Worm (Caenorhabditis elegans) whole organism, L1 larva: ENCODE data around the gene C24H10.2.

Source experiments
- aha-1 ChIP-seq: fragments of 150-350 bp; optimal IDR thresholded peaks from 2 replicates; lab custom pipeline; 2014; ENCODE audit warnings: missing biosample characterization, missing genetic modification characterization
- alr-1 ChIP-seq: fragments of 200-800 bp; sonication (Bioruptor generic); optimal IDR thresholded peaks from 2 replicates; lab custom pipeline; 2018; ENCODE audit warnings: borderline replicate concordance, mild to moderate bottlenecking, missing genetic modification characterization, missing compliant biosample characterization
- ceh-82 ChIP-seq, 3 experiments: fragments of 150-350 bp in 1 of 3; sonication (generic microtip) in 2 of 3; optimal IDR thresholded peaks; 2 replicates each; lab custom pipeline; 2014 to 2017; ENCODE audit warnings: missing biosample characterization in 3 of 3, missing genetic modification characterization in 3 of 3
- ceh-90 ChIP-seq: sonication (generic microtip); optimal IDR thresholded peaks from 2 replicates; lab custom pipeline; 2016; ENCODE audit warnings: missing genetic modification characterization, missing compliant biosample characterization
- egl-13 ChIP-seq: sonication (generic microtip); optimal IDR thresholded peaks from 2 replicates; lab custom pipeline; 2016; ENCODE audit warnings: missing genotype, missing genetic modification reagents, missing genetic modification characterization, missing compliant biosample characterization
- egl-27 ChIP-seq, 2 experiments: fragments of 150-350 bp in 1 of 2; sonication (generic microtip); optimal IDR thresholded peaks; 3 replicates each; lab custom pipeline; 2017 to 2018; ENCODE audit warnings: missing biosample characterization in 2 of 2, missing genetic modification characterization in 2 of 2, missing genetic modification reagents in 2 of 2
- nhr-11 ChIP-seq: fragments of 150-350 bp; optimal IDR thresholded peaks from 2 replicates; lab custom pipeline; 2014; ENCODE audit warnings: missing biosample characterization, missing genetic modification characterization
- nhr-12 ChIP-seq: sonication (generic microtip); optimal IDR thresholded peaks from 2 replicates; lab custom pipeline; 2017; ENCODE audit warnings: missing biosample characterization, missing genetic modification characterization
- nhr-19 ChIP-seq: fragments of 200-800 bp; sonication (Bioruptor generic); conservative IDR thresholded peaks from 2 replicates; pipeline ENCODE4 v1.3.6; 2022; ENCODE audit warnings: missing genetic modification characterization, missing compliant biosample characterization
- pqm-1 ChIP-seq: sonication (generic microtip); optimal IDR thresholded peaks from 3 replicates; lab custom pipeline; 2017; ENCODE audit warnings: missing biosample characterization, missing genetic modification characterization
- unc-30 ChIP-seq: sonication (generic microtip); optimal IDR thresholded peaks from 2 replicates; lab custom pipeline; 2017; ENCODE audit warnings: missing biosample characterization, missing genetic modification characterization
- unc-86 ChIP-seq: sonication (generic microtip); optimal IDR thresholded peaks from 2 replicates; lab custom pipeline; 2016; ENCODE audit warnings: missing genetic modification characterization, missing compliant biosample characterization
- ztf-4 ChIP-seq: fragments of 150-350 bp; optimal IDR thresholded peaks from 2 replicates; lab custom pipeline; 2014; ENCODE audit warnings: missing biosample characterization, missing genetic modification characterization

ce11 chrX:5102338-5102737, 37.9 kb downstream of the C24H10.2 start:
- TF ChIP-seq egl-13 (no peak), alr-1 (no peak), egl-27 (tag; optimal IDR thresholded peaks at IDR 0.05; lab: Kevin White, UChicago) (no peak), ceh-82 (tag; optimal IDR thresholded peaks at IDR 0.05; lab: Kevin White, UChicago) (no peak), nhr-11 (tag; lab: Kevin White, UChicago) (no peak), aha-1 (tag; lab: Kevin White, UChicago) (no peak), pqm-1 (tag; lab: Kevin White, UChicago) (no peak), unc-30 (no peak), ceh-90 (tag; lab: Kevin White, UChicago) (no peak), ztf-4 (tag; lab: Kevin White, UChicago) (no peak), nhr-12 (no peak), unc-86 (tag; lab: Kevin White, UChicago) (no peak), nhr-19 (GFP tag; lab: Robert Waterston, UW) (no peak)
